Worm (Caenorhabditis elegans) whole organism, L4 larva: ENCODE measurements around the gene ZK250.14.

Experiments used
- lin-15B ChIP-seq: fragments of 150-350 bp; sonication (generic microtip); optimal IDR thresholded peaks from 3 replicates; lab custom pipeline; 2014; ENCODE audit warnings: missing biosample characterization, missing genetic modification characterization
- unc-130 ChIP-seq: sonication (generic microtip); optimal IDR thresholded peaks from 2 replicates; lab custom pipeline; 2016; ENCODE audit warnings: missing genetic modification reagents, missing genetic modification characterization, missing compliant biosample characterization
- zfp-2 ChIP-seq: sonication (generic microtip); optimal IDR thresholded peaks from 2 replicates; lab custom pipeline; 2016; ENCODE audit warnings: mild to moderate bottlenecking, missing genetic modification characterization, missing compliant biosample characterization
- ztf-11 ChIP-seq: fragments of 150-350 bp; optimal IDR thresholded peaks from 2 replicates; lab custom pipeline; 2014; ENCODE audit warnings: missing biosample characterization, missing genetic modification characterization

DNA sequence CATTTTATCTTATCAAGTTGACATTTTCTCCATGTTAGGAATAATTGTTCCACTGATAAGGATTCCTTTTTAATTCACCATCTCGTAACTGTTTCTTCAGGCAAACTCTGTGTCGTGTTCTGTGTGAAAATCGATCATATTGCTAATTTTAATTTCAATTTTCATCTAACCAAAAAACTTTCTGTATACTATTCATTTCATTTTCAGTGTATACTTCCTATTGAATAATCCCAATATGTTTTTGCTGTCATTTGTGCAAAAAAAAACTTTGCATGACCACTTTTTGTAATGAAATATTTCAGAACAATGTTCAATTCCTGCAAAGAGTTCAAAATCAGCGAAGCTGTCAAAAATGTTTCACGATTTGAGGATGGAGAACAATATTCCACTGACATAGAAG, 42.0 kb upstream of the ZK250.14 start, which contains the start of gene Y16E11A.4:
- TF ChIP-seq ztf-11 (tag; lab: Kevin White, UChicago) (no peak), unc-130 (GFP tag; lab: Kevin White, UChicago) (no peak), zfp-2 (tag; lab: Kevin White, UChicago) (no peak), lin-15B (no peak)
